Fruit fly (Drosophila melanogaster) whole organism, embryonic: ENCODE results near the gene bab1.

Experiments used
- Ada2b ChIP-seq: fragments of 200-800 bp; sonication (Bioruptor generic); IDR thresholded peaks from 2 replicates; pipeline ENCODE4 v1.3.6; 2022; ENCODE audit warnings: missing biosample characterization, missing genetic modification characterization
- CG10321 ChIP-seq: fragments of 200-800 bp; sonication (Bioruptor generic); IDR thresholded peaks from 2 replicates; pipeline ENCODE4 v1.3.6; 2022; ENCODE audit warnings: missing biosample characterization, missing genetic modification characterization
- CG12071 ChIP-seq: fragments of 200-800 bp; sonication (Bioruptor generic); optimal IDR thresholded peaks from 3 replicates; lab custom pipeline; 2018; ENCODE audit warnings: missing biosample characterization, mild to moderate bottlenecking, missing genetic modification characterization
- CG12104 ChIP-seq: fragments of 200-800 bp; sonication (Bioruptor generic); optimal IDR thresholded peaks from 3 replicates; lab custom pipeline; 2016; ENCODE audit warnings: missing biosample characterization, missing genetic modification characterization
- CG12236 ChIP-seq: fragments of 200-800 bp; sonication (Bioruptor generic); optimal IDR thresholded peaks from 2 replicates; lab custom pipeline; 2016; ENCODE audit warnings: missing biosample characterization, missing genetic modification characterization
- CG12769 ChIP-seq: fragments of 200-800 bp; sonication (Bioruptor generic); optimal IDR thresholded peaks from 2 replicates; lab custom pipeline; 2019; ENCODE audit warnings: missing biosample characterization, mild to moderate bottlenecking, missing genetic modification characterization, moderate library complexity
- CG14965 ChIP-seq: fragments of 200-800 bp; sonication (Bioruptor generic); optimal IDR thresholded peaks from 2 replicates; lab custom pipeline; 2016; ENCODE audit warnings: missing biosample characterization, missing genetic modification characterization, borderline replicate concordance
- CG15601 ChIP-seq: fragments of 200-800 bp; sonication (Bioruptor generic); optimal IDR thresholded peaks from 3 replicates; lab custom pipeline; 2019; ENCODE audit warnings: missing biosample characterization, mild to moderate bottlenecking, missing genetic modification characterization, moderate library complexity
- CG16863 ChIP-seq: fragments of 200-800 bp; sonication (Bioruptor generic); optimal IDR thresholded peaks from 3 replicates; lab custom pipeline; 2016; ENCODE audit warnings: missing biosample characterization, missing genetic modification characterization
- CG17385 ChIP-seq: fragments of 200-800 bp; sonication (Bioruptor generic); optimal IDR thresholded peaks from 3 replicates; lab custom pipeline; 2018; ENCODE audit warnings: missing biosample characterization, mild to moderate bottlenecking, missing genetic modification characterization
- CG17912 ChIP-seq: fragments of 200-800 bp; sonication (Bioruptor generic); optimal IDR thresholded peaks from 2 replicates; lab custom pipeline; 2018; ENCODE audit warnings: missing biosample characterization, mild to moderate bottlenecking, missing genetic modification characterization
- CG18599 ChIP-seq: fragments of 200-800 bp; sonication (Bioruptor generic); optimal IDR thresholded peaks from 3 replicates; lab custom pipeline; 2017; ENCODE audit warnings: missing biosample characterization, missing genetic modification characterization, mild to moderate bottlenecking, moderate library complexity, missing genetic modification reagents
- CG18764 ChIP-seq: fragments of 200-800 bp; sonication (Bioruptor generic); optimal IDR thresholded peaks from 3 replicates; lab custom pipeline; 2016; ENCODE audit warnings: missing biosample characterization, missing genetic modification characterization
- CG4820 ChIP-seq: fragments of 200-800 bp; sonication (Bioruptor generic); optimal IDR thresholded peaks from 3 replicates; lab custom pipeline; 2016; ENCODE audit warnings: missing biosample characterization, missing genetic modification characterization
- CG6175 ChIP-seq: fragments of 200-800 bp; sonication (Bioruptor generic); IDR thresholded peaks from 3 replicates; pipeline ENCODE4 v1.3.6; 2022; ENCODE audit warnings: missing biosample characterization, missing genetic modification characterization
- CG7556 ChIP-seq: fragments of 200-800 bp; sonication (Bioruptor generic); optimal IDR thresholded peaks from 2 replicates; lab custom pipeline; 2017; ENCODE audit warnings: missing biosample characterization, mild to moderate bottlenecking, missing genetic modification characterization
- CG8281 ChIP-seq: fragments of 200-800 bp; sonication (Bioruptor generic); optimal IDR thresholded peaks from 2 replicates; lab custom pipeline; 2018; ENCODE audit warnings: missing biosample characterization, mild to moderate bottlenecking, missing genetic modification characterization, moderate library complexity
- CG8944 ChIP-seq: fragments of 200-800 bp; sonication (Bioruptor generic); optimal IDR thresholded peaks from 3 replicates; lab custom pipeline; 2016; ENCODE audit warnings: missing biosample characterization, missing genetic modification characterization
- CkIIα-i1 ChIP-seq: fragments of 200-800 bp; sonication (Bioruptor generic); IDR thresholded peaks from 2 replicates; pipeline ENCODE4 v1.3.6; 2022; ENCODE audit warnings: missing biosample characterization, missing genetic modification characterization
- CoRest ChIP-seq: fragments of 200-800 bp; sonication (Bioruptor generic); optimal IDR thresholded peaks from 3 replicates; lab custom pipeline; 2018; ENCODE audit warnings: missing biosample characterization, mild to moderate bottlenecking, missing genetic modification characterization, moderate library complexity
- D19A ChIP-seq: fragments of 200-800 bp; optimal IDR thresholded peaks from 3 replicates; lab custom pipeline; 2019; ENCODE audit warnings: missing biosample characterization, mild to moderate bottlenecking, missing genetic modification characterization, moderate library complexity
- E2f1 ChIP-seq: fragments of 200-800 bp; sonication (Bioruptor generic); IDR thresholded peaks from 2 replicates; pipeline ENCODE4 v1.3.6; 2022; ENCODE audit warnings: missing biosample characterization, missing genetic modification characterization
- Eip74EF ChIP-seq, 2 experiments: fragments of 200-800 bp in 1 of 2; fragments of >200 bp in 1 of 2; sonication (Bioruptor generic) in 1 of 2; optimal IDR thresholded peaks; 2 replicates each; lab custom pipeline; 2017 to 2019; ENCODE audit warnings: missing biosample characterization in 2 of 2, missing genetic modification characterization in 2 of 2, mild to moderate bottlenecking in 1 of 2, moderate library complexity in 1 of 2
- H2.0 ChIP-seq: fragments of 200-800 bp; sonication (Bioruptor generic); IDR thresholded peaks from 2 replicates; pipeline ENCODE4 v1.3.6; 2022; ENCODE audit warnings: missing biosample characterization, missing genetic modification characterization
- Hr3 ChIP-seq: fragments of 200-800 bp; sonication (Bioruptor generic); optimal IDR thresholded peaks from 3 replicates; lab custom pipeline; 2016; ENCODE audit warnings: missing biosample characterization, missing genetic modification characterization
- Oli ChIP-seq: fragments of 200-800 bp; sonication (Bioruptor generic); optimal IDR thresholded peaks from 2 replicates; lab custom pipeline; 2018; ENCODE audit warnings: missing biosample characterization, mild to moderate bottlenecking, missing genetic modification characterization, moderate library complexity
- Rfx ChIP-seq: fragments of 200-800 bp; sonication (Bioruptor generic); IDR thresholded peaks from 2 replicates; pipeline ENCODE4 v1.3.6; 2022; ENCODE audit warnings: missing biosample characterization, missing genetic modification characterization
- Side ChIP-seq: fragments of 200-800 bp; sonication (Bioruptor generic); optimal IDR thresholded peaks from 2 replicates; lab custom pipeline; 2016; ENCODE audit warnings: missing biosample characterization, missing genetic modification characterization
- Sox100B ChIP-seq: fragments of 200-800 bp; sonication (Bioruptor generic); optimal IDR thresholded peaks from 3 replicates; lab custom pipeline; 2018; ENCODE audit warnings: missing biosample characterization, mild to moderate bottlenecking, missing genetic modification characterization
- Spps ChIP-seq: fragments of 200-800 bp; sonication (Bioruptor generic); optimal IDR thresholded peaks from 2 replicates; lab custom pipeline; 2018; ENCODE audit warnings: missing biosample characterization, mild to moderate bottlenecking, missing genetic modification characterization
- ap ChIP-seq: fragments of 200-800 bp; sonication (Bioruptor generic); IDR thresholded peaks from 2 replicates; pipeline ENCODE4 v1.3.6; 2022; ENCODE audit warnings: missing biosample characterization, missing genetic modification characterization
- az2 ChIP-seq: fragments of 200-800 bp; sonication (Bioruptor generic); optimal IDR thresholded peaks from 3 replicates; lab custom pipeline; 2016; ENCODE audit warnings: missing biosample characterization, missing genetic modification characterization
- br ChIP-seq: fragments of >200 bp; optimal IDR thresholded peaks from 2 replicates; lab custom pipeline; 2017
- dmrt11E ChIP-seq: fragments of 200-800 bp; sonication (Bioruptor generic); optimal IDR thresholded peaks from 3 replicates; lab custom pipeline; 2018; ENCODE audit warnings: missing biosample characterization, mild to moderate bottlenecking, missing genetic modification characterization, moderate library complexity
- en ChIP-seq: fragments of 200-800 bp; sonication (Bioruptor generic); optimal IDR thresholded peaks from 2 replicates; lab custom pipeline; 2016; ENCODE audit warnings: missing biosample characterization, missing genetic modification characterization
- fd96Cb ChIP-seq: fragments of 200-800 bp; sonication (Bioruptor generic); optimal IDR thresholded peaks from 2 replicates; lab custom pipeline; 2018; ENCODE audit warnings: missing biosample characterization, mild to moderate bottlenecking, missing genetic modification characterization, moderate library complexity
- gem ChIP-seq: fragments of 200-800 bp; sonication (Bioruptor generic); optimal IDR thresholded peaks from 2 replicates; lab custom pipeline; 2019; ENCODE audit warnings: missing biosample characterization, mild to moderate bottlenecking, missing genetic modification characterization, moderate library complexity
- hbn ChIP-seq: fragments of 200-800 bp; sonication (Bioruptor generic); IDR thresholded peaks from 2 replicates; pipeline ENCODE4 v1.3.6; 2022; ENCODE audit warnings: missing biosample characterization, missing genetic modification characterization; ENCODE audit not compliant: partially characterized antibody
- her ChIP-seq: fragments of 200-800 bp; sonication (Bioruptor generic); optimal IDR thresholded peaks from 2 replicates; lab custom pipeline; 2016; ENCODE audit warnings: missing biosample characterization, missing genetic modification characterization
- kay ChIP-seq: fragments of 200-800 bp; sonication (Bioruptor generic); optimal IDR thresholded peaks from 2 replicates; lab custom pipeline; 2016; ENCODE audit warnings: missing biosample characterization, missing genetic modification characterization
- klu ChIP-seq: fragments of 200-800 bp; sonication (Bioruptor generic); IDR thresholded peaks from 2 replicates; pipeline ENCODE4 v1.3.6; 2022; ENCODE audit warnings: missing biosample characterization, missing genetic modification characterization
- kni ChIP-seq: fragments of 200-800 bp; sonication (Bioruptor generic); optimal IDR thresholded peaks from 3 replicates; lab custom pipeline; 2017; ENCODE audit warnings: mild to moderate bottlenecking, missing biosample characterization, missing genetic modification reagents, missing genetic modification characterization
- otp ChIP-seq: fragments of 200-800 bp; sonication (Bioruptor generic); IDR thresholded peaks from 3 replicates; pipeline ENCODE4, ENCODE4 v1.3.6; 2022; ENCODE audit warnings: missing biosample characterization, missing genetic modification characterization
- pan ChIP-seq, 4 experiments: fragments of >200 bp in 3 of 4; fragments of 200-800 bp in 1 of 4; sonication (Bioruptor generic) in 1 of 4; optimal IDR thresholded peaks in 3 of 4; IDR thresholded peaks in 1 of 4; 2 replicates each; pipeline versions ENCODE4 v1.3.6 to Lab custom; 2017 to 2022; ENCODE audit warnings: missing biosample characterization in 2 of 4, missing genetic modification characterization in 2 of 4, mixed read lengths in 1 of 4
- seq ChIP-seq: fragments of 200-800 bp; sonication (Bioruptor generic); IDR thresholded peaks from 2 replicates; pipeline ENCODE4 v1.3.6; 2022; ENCODE audit warnings: missing biosample characterization, missing genetic modification characterization
- sim ChIP-seq: fragments of 200-800 bp; sonication (Bioruptor generic); IDR thresholded peaks from 2 replicates; pipeline ENCODE4 v1.3.6; 2022; ENCODE audit warnings: missing biosample characterization, missing genetic modification characterization
- ttk ChIP-seq: fragments of 200-800 bp; sonication (Bioruptor generic); IDR thresholded peaks from 2 replicates; pipeline ENCODE4 v2.1.2; 2022; ENCODE audit warnings: missing biosample characterization, missing genetic modification characterization
- usp ChIP-seq: fragments of >200 bp; optimal IDR thresholded peaks from 2 replicates; lab custom pipeline; 2017; ENCODE audit warnings: missing biosample characterization, missing genetic modification characterization
- wdn ChIP-seq: fragments of 200-800 bp; sonication (Bioruptor generic); IDR thresholded peaks from 2 replicates; pipeline ENCODE4 v1.3.6; 2022; ENCODE audit warnings: missing biosample characterization, missing genetic modification characterization

bab1 gene

DNA sequence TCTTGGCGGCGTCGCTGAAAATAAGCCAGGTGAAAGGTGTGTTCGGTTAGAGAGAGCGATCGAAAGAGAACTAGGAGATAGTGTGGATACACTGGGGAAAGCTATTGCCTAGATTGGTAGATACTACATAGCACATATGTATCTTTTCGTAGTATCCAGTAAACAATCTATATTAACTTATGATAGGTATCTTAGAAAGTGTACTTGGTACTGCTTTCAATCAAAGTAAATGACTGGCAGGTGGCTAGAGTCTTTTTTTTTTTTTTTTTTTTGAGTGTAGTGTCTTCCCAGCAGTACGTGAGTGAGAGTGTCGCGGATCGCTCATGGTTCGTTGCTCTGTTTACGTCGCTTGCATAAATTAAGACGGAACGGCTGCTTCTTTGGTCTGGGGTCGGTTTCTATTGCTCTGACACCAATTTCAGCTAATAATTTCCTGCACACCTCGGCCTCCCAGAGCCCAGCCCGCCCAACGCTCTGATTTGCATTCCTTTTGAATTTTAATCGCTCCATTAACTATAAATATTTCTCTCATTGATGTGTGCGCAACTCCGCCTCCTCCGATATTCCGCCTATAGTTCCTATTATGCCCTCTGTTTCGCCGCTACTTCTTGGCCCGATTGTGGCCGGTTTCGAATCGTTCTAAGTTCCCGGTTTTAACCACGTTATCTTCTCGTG, 71.1 kb downstream of the bab1 start (continued):
- TF ChIP-seq Side (GFP tag; lab: Kevin White, UChicago) (peak; percentile 59), CG7556 (GFP tag; lab: Kevin White, UChicago) (peak; percentile 46), Spps (tag; lab: Kevin White, UChicago) (peak; percentile 36), ttk (GFP tag; lab: Robert Waterston, UW) (peak; percentile 58; the same call in 1 of the 2 replicates), gem (tag; lab: Kevin White, UChicago) (peak; percentile 77), usp (GFP tag; lab: Kevin White, UChicago) (no peak), wdn (GFP tag; lab: Robert Waterston, UW) (no peak), Ada2b (GFP tag; lab: Robert Waterston, UW) (peak; percentile 42), CG14965 (GFP tag; lab: Kevin White, UChicago) (peak; percentile 15), CG18764 (GFP tag; lab: Kevin White, UChicago) (peak; percentile 42), D19A (tag; lab: Kevin White, UChicago) (peak; percentile 64), CG8944 (GFP tag; lab: Kevin White, UChicago) (peak; percentile 32), CG17385 (GFP tag; lab: Kevin White, UChicago) (peak; percentile 45), pan (optimal IDR thresholded peaks at IDR 0.05; lab: Kevin White, UChicago) (no peak), pan (GFP tag; optimal IDR thresholded peaks at IDR 0.05 in 1 of 2, IDR thresholded peaks at IDR 0.05 in 1 of 2) (peak in 1 of 2 experiments; percentile 57), her (no peak), sim (GFP tag; lab: Robert Waterston, UW) (peak; percentile 57; the same call in 1 of the 2 replicates), CG8281 (tag; lab: Kevin White, UChicago) (peak; percentile 13), Rfx (GFP tag; lab: Robert Waterston, UW) (no peak), en (peak; percentile 44), br (lab: Kevin White, UChicago) (no peak), CG16863 (GFP tag; lab: Kevin White, UChicago) (peak; percentile 55), CG6175 (GFP tag; lab: Robert Waterston, UW) (no peak), Eip74EF (GFP tag; optimal IDR thresholded peaks at IDR 0.05; lab: Kevin White, UChicago) (no peak), H2.0 (GFP tag; lab: Robert Waterston, UW) (peak; percentile 39), CG10321 (GFP tag; lab: Robert Waterston, UW) (no peak), ap (GFP tag; lab: Robert Waterston, UW) (peak; percentile 49; the same call in 1 of the 2 replicates), E2f1 (GFP tag; lab: Robert Waterston, UW) (no peak), CG12104 (GFP tag; lab: Kevin White, UChicago) (no peak), Hr3 (peak; percentile 57), kay (GFP tag; lab: Kevin White, UChicago) (no peak), seq (GFP tag; lab: Robert Waterston, UW) (0 out of 2 replicates have a peak, but pooled peaks have one; percentile 12), CG18599 (GFP tag; lab: Kevin White, UChicago) (peak; percentile 44), CG17912 (GFP tag; lab: Kevin White, UChicago) (no peak), klu (GFP tag; lab: Robert Waterston, UW) (no peak), dmrt11E (tag; lab: Kevin White, UChicago) (peak; percentile 41), Sox100B (GFP tag; lab: Kevin White, UChicago) (peak; percentile 69), hbn (no peak), CG12236 (peak; percentile 19), CoRest (tag; lab: Kevin White, UChicago) (peak; percentile 51), fd96Cb (tag; lab: Kevin White, UChicago) (peak; percentile 81), CG15601 (tag; lab: Kevin White, UChicago) (peak; percentile 75), CG12071 (GFP tag; lab: Kevin White, UChicago) (peak; percentile 13), otp (peak; percentile 70; the same call in 2 of the 3 replicates), kni (peak; percentile 75), CG12769 (tag; lab: Kevin White, UChicago) (no peak), CG4820 (peak; percentile 83), CkIIα-i1 (GFP tag; lab: Robert Waterston, UW) (no peak), Oli (tag; lab: Kevin White, UChicago) (peak; percentile 65), az2 (peak; percentile 70)
